Worm (Caenorhabditis elegans) whole organism, L2 larva: ENCODE results near the gene F59A6.3.

Source experiments
- F13H6.1 ChIP-seq: sonication (generic microtip); optimal IDR thresholded peaks from 2 replicates; lab custom pipeline; 2016; ENCODE audit warnings: missing genetic modification characterization, missing compliant biosample characterization
- R02D3.7 ChIP-seq: fragments of 150-350 bp; optimal IDR thresholded peaks from 2 replicates; lab custom pipeline; 2014; ENCODE audit warnings: missing biosample characterization, missing genetic modification characterization
- ZK546.5 ChIP-seq: sonication (generic microtip); optimal IDR thresholded peaks from 2 replicates; lab custom pipeline; 2017; ENCODE audit warnings: missing biosample characterization, missing genetic modification characterization
- blmp-1 ChIP-seq: sonication (generic microtip); optimal IDR thresholded peaks from 2 replicates; lab custom pipeline; 2017; ENCODE audit warnings: missing genetic modification characterization, mild to moderate bottlenecking, missing compliant biosample characterization, antibody characterized with exemption, moderate library complexity; ENCODE audit not compliant: insufficient read depth
- crh-2 ChIP-seq: sonication (generic microtip); optimal IDR thresholded peaks from 2 replicates; lab custom pipeline; 2017; ENCODE audit warnings: missing biosample characterization, missing genetic modification characterization
- dmd-4 ChIP-seq: sonication (generic microtip); optimal IDR thresholded peaks from 2 replicates; lab custom pipeline; 2017; ENCODE audit warnings: missing biosample characterization, missing genetic modification characterization
- gmeb-1 ChIP-seq: fragments of 150-350 bp; optimal IDR thresholded peaks from 2 replicates; lab custom pipeline; 2014; ENCODE audit warnings: missing biosample characterization, missing genetic modification characterization
- lin-11 ChIP-seq: fragments of 150-350 bp; sonication (generic microtip); optimal IDR thresholded peaks from 2 replicates; lab custom pipeline; 2014; ENCODE audit warnings: missing biosample characterization, missing genetic modification characterization, inconsistent platforms, mixed read lengths
- lin-13 ChIP-seq: fragments of 150-350 bp; optimal IDR thresholded peaks from 2 replicates; lab custom pipeline; 2014; ENCODE audit warnings: missing biosample characterization, missing genetic modification reagents, missing genetic modification characterization
- lin-39 ChIP-seq: fragments of 150-350 bp; optimal IDR thresholded peaks from 2 replicates; lab custom pipeline; 2014; ENCODE audit warnings: missing biosample characterization, missing genetic modification reagents, missing genetic modification characterization
- mab-5 ChIP-seq: fragments of 150-350 bp; optimal IDR thresholded peaks from 2 replicates; lab custom pipeline; 2014; ENCODE audit warnings: missing biosample characterization, missing genetic modification characterization
- nhr-10 ChIP-seq: sonication (generic microtip); optimal IDR thresholded peaks from 2 replicates; lab custom pipeline; 2017; ENCODE audit warnings: missing biosample characterization, missing genetic modification characterization
- nhr-11 ChIP-seq: fragments of 150-350 bp; optimal IDR thresholded peaks from 2 replicates; lab custom pipeline; 2014; ENCODE audit warnings: missing biosample characterization, missing genetic modification characterization
- nhr-21 ChIP-seq: fragments of 150-350 bp; optimal IDR thresholded peaks from 2 replicates; lab custom pipeline; 2014; ENCODE audit warnings: missing biosample characterization, missing genetic modification characterization
- nhr-6 ChIP-seq: fragments of 150-350 bp; optimal IDR thresholded peaks from 2 replicates; lab custom pipeline; 2014; ENCODE audit warnings: missing biosample characterization, missing genetic modification characterization
- sem-4 ChIP-seq: fragments of 150-350 bp; optimal IDR thresholded peaks from 2 replicates; lab custom pipeline; 2014; ENCODE audit warnings: missing biosample characterization, missing genetic modification reagents, missing genetic modification characterization
- skn-1 ChIP-seq: sonication (generic microtip); optimal IDR thresholded peaks from 2 replicates; lab custom pipeline; 2017; ENCODE audit warnings: missing biosample characterization, missing genetic modification characterization
- snpc-4 ChIP-seq: fragments of 150-350 bp; optimal IDR thresholded peaks from 2 replicates; lab custom pipeline; 2014; ENCODE audit warnings: missing biosample characterization, missing genetic modification characterization
- unc-39 ChIP-seq: fragments of 150-350 bp; optimal IDR thresholded peaks from 2 replicates; lab custom pipeline; 2014; ENCODE audit warnings: missing biosample characterization, missing genetic modification characterization
- unc-55 ChIP-seq: fragments of 150-350 bp; sonication (generic microtip); optimal IDR thresholded peaks from 3 replicates; lab custom pipeline; 2014; ENCODE audit warnings: missing biosample characterization, missing genetic modification reagents, missing genetic modification characterization
- unc-62 ChIP-seq: fragments of 150-350 bp; optimal IDR thresholded peaks from 2 replicates; lab custom pipeline; 2014; ENCODE audit warnings: missing biosample characterization, missing genetic modification reagents, missing genetic modification characterization

The F59A6.3 gene

DNA sequence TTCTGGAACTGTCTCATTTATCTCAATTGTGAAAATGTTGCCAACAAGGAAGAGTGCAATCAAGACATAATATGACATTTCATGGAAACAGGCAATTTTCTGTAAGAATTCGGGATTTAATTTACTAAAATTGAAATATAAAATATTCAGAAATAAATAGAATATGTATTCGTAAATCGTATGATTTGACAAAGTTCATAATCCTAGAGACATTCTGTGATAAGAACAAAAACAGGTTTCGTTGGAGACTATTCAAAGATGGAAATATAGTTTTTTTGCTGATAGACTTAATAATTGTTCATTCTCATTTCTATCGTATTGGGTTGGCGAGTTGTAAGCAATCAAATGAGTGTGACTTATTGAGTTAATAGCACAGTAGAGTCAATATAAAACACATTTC, 49.9 kb downstream of the F59A6.3 start, which contains the start of gene C27A2.12:
TSS of gene C27A2.12 (minus strand) at position 101 of the 400 bp plus-strand sequence.
- no peak for TF ChIP-seq dmd-4 (tag; lab: Kevin White, UChicago)
- no peak for TF ChIP-seq sem-4 (tag; lab: Kevin White, UChicago)
- TF ChIP-seq gmeb-1 (tag; lab: Kevin White, UChicago) = no peak
- no peak for TF ChIP-seq nhr-6 (tag; lab: Kevin White, UChicago)
- TF ChIP-seq lin-11 (tag; lab: Kevin White, UChicago) = no peak
- TF ChIP-seq snpc-4 = no peak
- TF ChIP-seq mab-5 (tag; lab: Kevin White, UChicago) = no peak
- no peak for TF ChIP-seq crh-2
- no peak for TF ChIP-seq nhr-21 (tag; lab: Kevin White, UChicago)

DNA sequence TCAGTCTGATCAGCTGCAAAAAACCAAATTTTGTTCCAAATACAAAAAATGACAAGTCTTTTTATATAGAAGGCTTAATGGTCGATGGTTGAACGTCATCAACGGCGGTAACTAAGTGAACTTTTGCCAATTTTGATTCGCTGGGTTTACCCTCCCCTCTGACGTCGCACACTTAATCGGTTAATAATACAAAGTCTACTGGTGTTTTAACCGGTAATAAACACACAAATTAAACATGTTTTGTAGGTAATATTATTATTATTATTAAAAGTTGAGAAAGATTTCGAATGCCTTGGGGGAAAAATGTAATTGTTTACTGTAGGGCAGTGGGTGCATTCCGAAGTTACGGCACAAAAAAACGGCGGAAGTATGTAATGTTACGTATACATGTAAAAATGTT, 52.6 kb downstream of the F59A6.3 start, which contains the start of gene pho-12:
TSS of gene pho-12 (minus strand) at position 101 of the 400 bp plus-strand sequence.
- TF ChIP-seq nhr-11 (no peak), unc-62 (GFP tag; lab: Kevin White, UChicago) (no peak), unc-55 (no peak), skn-1 (tag; lab: Kevin White, UChicago) (no peak), nhr-10 (tag; lab: Kevin White, UChicago) (no peak), sem-4 (tag; lab: Kevin White, UChicago) (no peak), lin-13 (GFP tag; lab: Kevin White, UChicago) (no peak), unc-39 (tag; lab: Kevin White, UChicago) (no peak), ZK546.5 (no peak), blmp-1 (tag; lab: Kevin White, UChicago) (no peak), R02D3.7 (tag; lab: Kevin White, UChicago) (no peak), mab-5 (tag; lab: Kevin White, UChicago) (no peak), lin-39 (no peak), F13H6.1 (tag; lab: Kevin White, UChicago) (no peak)
